Worm (Caenorhabditis elegans) whole organism, L1 larva: ENCODE results near the gene srj-18.

Experiments used
- pag-3 ChIP-seq: sonication (generic microtip); optimal IDR thresholded peaks from 2 replicates; lab custom pipeline; 2017; ENCODE audit warnings: missing genetic modification characterization, mild to moderate bottlenecking, missing compliant biosample characterization, antibody characterized with exemption, borderline replicate concordance; ENCODE audit not compliant: insufficient read depth
- unc-86 ChIP-seq: sonication (generic microtip); optimal IDR thresholded peaks from 2 replicates; lab custom pipeline; 2016; ENCODE audit warnings: missing genetic modification characterization, missing compliant biosample characterization

ce11 chrV:2799172-2799869 lies 25.2 kb downstream of the srj-18 start:
- no peak for TF ChIP-seq pag-3 (tag; lab: Kevin White, UChicago)
- TF ChIP-seq unc-86 (tag; lab: Kevin White, UChicago), result no peak
